Fruit fly (Drosophila melanogaster): Measurements from ENCODE around the gene CG4462.

dm6 chr3R:19918207-19918606 lies 7.0 kb downstream of the CG4462 start, which contains the start of gene CG4770:
- TF ChIP-seq Crg-1 (GFP tag; optimal IDR thresholded peaks at IDR 0.05) (no peak), ovo (GFP tag; optimal IDR thresholded peaks at IDR 0.05) (no peak), cic (GFP tag; optimal IDR thresholded peaks at IDR 0.05) (no peak), kay (GFP tag; ENCODE audit: borderline replicate concordance) (no peak)

Data from whole organism, adult.